Worm (Caenorhabditis elegans) whole organism, L4 larva: ENCODE measurements around the gene T19C3.3.
A peak's percentile ranks its signal among the peaks of the same experiment; 100 is the strongest.

Experiments
- F26F4.8 ChIP-seq: fragments of 200-800 bp; sonication (Bioruptor generic); conservative IDR thresholded peaks from 2 replicates; pipeline ENCODE4 v1.3.6; 2022; ENCODE audit warnings: missing genetic modification characterization, missing compliant biosample characterization
- F37D6.2 ChIP-seq: sonication (generic microtip); optimal IDR thresholded peaks from 2 replicates; lab custom pipeline; 2016; ENCODE audit warnings: mild to moderate bottlenecking, missing genetic modification characterization, missing compliant biosample characterization
- ZK337.2 ChIP-seq: fragments of 200-800 bp; sonication (Bioruptor generic); IDR thresholded peaks from 2 replicates; pipeline ENCODE4 v1.3.6; 2022; ENCODE audit warnings: missing genetic modification reagents, missing genetic modification characterization, missing compliant biosample characterization
- aha-1 ChIP-seq: fragments of 150-350 bp; peaks from one replicate; lab custom pipeline; 2014; ENCODE audit warnings: missing biosample characterization, missing genetic modification characterization
- attf-4 ChIP-seq: sonication (generic microtip); optimal IDR thresholded peaks from 3 replicates; lab custom pipeline; 2017; ENCODE audit warnings: missing biosample characterization, missing genetic modification characterization
- ceh-20 ChIP-seq: fragments of 200-800 bp; sonication (Bioruptor generic); IDR thresholded peaks from 2 replicates; pipeline ENCODE4 v1.3.6; 2022; ENCODE audit warnings: missing genetic modification reagents, missing genetic modification characterization, missing compliant biosample characterization
- ceh-28 ChIP-seq: fragments of 150-350 bp; optimal IDR thresholded peaks from 2 replicates; lab custom pipeline; 2014; ENCODE audit warnings: missing biosample characterization, missing genetic modification reagents, missing genetic modification characterization
- ceh-44 ChIP-seq: fragments of 200-800 bp; sonication (Bioruptor generic); IDR thresholded peaks from 2 replicates; pipeline ENCODE4 v1.3.6; 2022; ENCODE audit warnings: missing genetic modification reagents, missing genetic modification characterization, missing compliant biosample characterization
- daf-16 ChIP-seq, 3 experiments: sonication (generic microtip); optimal IDR thresholded peaks; 2 replicates each; lab custom pipeline; 2016 to 2017; ENCODE audit warnings: missing genetic modification characterization in 3 of 3, missing genetic modification reagents in 3 of 3, mild to moderate bottlenecking in 2 of 3, missing compliant biosample characterization in 2 of 3, missing biosample characterization in 1 of 3, moderate library complexity in 1 of 3
- dpl-1 ChIP-seq: fragments of 150-350 bp; optimal IDR thresholded peaks from 2 replicates; lab custom pipeline; 2014; ENCODE audit warnings: missing biosample characterization, missing genetic modification reagents, missing genetic modification characterization
- dve-1 ChIP-seq: sonication (generic microtip); optimal IDR thresholded peaks from 2 replicates; lab custom pipeline; 2017; ENCODE audit warnings: antibody characterized with exemption, mild to moderate bottlenecking, missing genetic modification characterization, missing compliant biosample characterization; ENCODE audit not compliant: insufficient read depth
- egl-43 ChIP-seq: fragments of 200-800 bp; sonication (Bioruptor generic); IDR thresholded peaks from 2 replicates; pipeline ENCODE4 v1.3.6; 2022; ENCODE audit warnings: missing genetic modification reagents, missing genetic modification characterization, missing compliant biosample characterization
- fkh-10 ChIP-seq: fragments of 150-350 bp; optimal IDR thresholded peaks from 2 replicates; lab custom pipeline; 2014; ENCODE audit warnings: missing biosample characterization, missing genetic modification reagents, missing genetic modification characterization
- gei-8 ChIP-seq: fragments of 200-800 bp; sonication (Bioruptor generic); optimal IDR thresholded peaks from 2 replicates; lab custom pipeline; 2018; ENCODE audit warnings: mild to moderate bottlenecking, missing genetic modification characterization, missing compliant biosample characterization
- hif-1 ChIP-seq, 2 experiments: sonication (generic microtip); optimal IDR thresholded peaks; 2 replicates each; lab custom pipeline; 2016 to 2017; ENCODE audit warnings: missing compliant biosample characterization in 2 of 2, missing genetic modification characterization in 2 of 2, missing genetic modification reagents in 2 of 2, missing genotype in 2 of 2, mild to moderate bottlenecking in 1 of 2
- hlh-11 ChIP-seq: fragments of 200-800 bp; sonication (Bioruptor generic); optimal IDR thresholded peaks from 2 replicates; lab custom pipeline; 2018; ENCODE audit warnings: mild to moderate bottlenecking, missing genetic modification characterization, missing compliant biosample characterization
- hlh-30 ChIP-seq: sonication (generic microtip); optimal IDR thresholded peaks from 2 replicates; lab custom pipeline; 2017; ENCODE audit warnings: antibody characterized with exemption, mild to moderate bottlenecking, missing genetic modification characterization, missing compliant biosample characterization; ENCODE audit not compliant: insufficient read depth
- hmg-1.1 ChIP-seq: fragments of 200-800 bp; sonication (Bioruptor generic); IDR thresholded peaks from 2 replicates; pipeline ENCODE4 v1.3.6; 2022; ENCODE audit warnings: missing genetic modification reagents, missing genetic modification characterization, missing compliant biosample characterization
- lin-38 ChIP-seq: fragments of 200-800 bp; sonication (Bioruptor generic); IDR thresholded peaks from 2 replicates; pipeline ENCODE4 v1.3.6; 2022; ENCODE audit warnings: missing genetic modification reagents, missing genetic modification characterization, missing compliant biosample characterization
- lir-3 ChIP-seq: sonication (generic microtip); optimal IDR thresholded peaks from 2 replicates; lab custom pipeline; 2016; ENCODE audit warnings: mild to moderate bottlenecking, missing genetic modification characterization, missing compliant biosample characterization
- lsy-2 ChIP-seq, 2 experiments: fragments of 150-350 bp in 1 of 2; sonication (generic microtip) in 1 of 2; optimal IDR thresholded peaks; 2 replicates each; lab custom pipeline; 2014 to 2017; ENCODE audit warnings: missing biosample characterization in 2 of 2, missing genetic modification characterization in 2 of 2
- madf-5 ChIP-seq, 2 experiments: fragments of 200-800 bp; sonication (Bioruptor generic); IDR thresholded peaks; 2 replicates each; pipeline ENCODE4 v1.3.6; 2022; ENCODE audit warnings: missing compliant biosample characterization in 2 of 2, missing genetic modification characterization in 2 of 2
- mdl-1 ChIP-seq, 2 experiments: fragments of 150-350 bp in 1 of 2; sonication (generic microtip) in 1 of 2; optimal IDR thresholded peaks; 2 replicates each; lab custom pipeline; 2014 to 2017; ENCODE audit warnings: missing biosample characterization in 2 of 2, missing genetic modification characterization in 2 of 2
- mep-1 ChIP-seq: fragments of 150-350 bp; sonication (generic microtip); optimal IDR thresholded peaks from 3 replicates; lab custom pipeline; 2014; ENCODE audit warnings: missing biosample characterization, missing genetic modification characterization
- mes-2 ChIP-seq: sonication (generic microtip); optimal IDR thresholded peaks from 2 replicates; lab custom pipeline; 2016; ENCODE audit warnings: missing genotype, mild to moderate bottlenecking, missing genetic modification characterization, missing compliant biosample characterization; ENCODE audit not compliant: poor library complexity, severe bottlenecking
- nhr-10 ChIP-seq: fragments of 150-350 bp; optimal IDR thresholded peaks from 2 replicates; lab custom pipeline; 2014; ENCODE audit warnings: missing biosample characterization, missing genetic modification characterization
- nhr-11 ChIP-seq: fragments of 150-350 bp; optimal IDR thresholded peaks from 2 replicates; lab custom pipeline; 2014; ENCODE audit warnings: missing biosample characterization, missing genetic modification characterization
- nhr-28 ChIP-seq: fragments of 150-350 bp; optimal IDR thresholded peaks from 2 replicates; lab custom pipeline; 2014; ENCODE audit warnings: missing biosample characterization, missing genetic modification characterization
- nhr-41 ChIP-seq: fragments of 200-800 bp; sonication (Bioruptor generic); IDR thresholded peaks from 2 replicates; pipeline ENCODE4 v1.3.6; 2022; ENCODE audit warnings: missing genetic modification reagents, missing genetic modification characterization, missing compliant biosample characterization
- nhr-6 ChIP-seq: fragments of 150-350 bp; optimal IDR thresholded peaks from 2 replicates; lab custom pipeline; 2014; ENCODE audit warnings: missing biosample characterization, missing genetic modification characterization
- nhr-77 ChIP-seq: fragments of 150-350 bp; optimal IDR thresholded peaks from 2 replicates; lab custom pipeline; 2014; ENCODE audit warnings: missing biosample characterization, missing genetic modification characterization
- pha-4 ChIP-seq, 2 experiments: fragments of 150-350 bp in 1 of 2; fragments of 200-800 bp in 1 of 2; sonication (Bioruptor generic) in 1 of 2; IDR thresholded peaks in 1 of 2; optimal IDR thresholded peaks in 1 of 2; 2 replicates each; pipeline versions ENCODE4 v1.3.6 to Lab custom; 2014 to 2022; ENCODE audit warnings: missing genetic modification characterization in 2 of 2, missing genetic modification reagents in 2 of 2, missing biosample characterization in 1 of 2, missing compliant biosample characterization in 1 of 2
- pqm-1 ChIP-seq: sonication (generic microtip); optimal IDR thresholded peaks from 2 replicates; lab custom pipeline; 2017; ENCODE audit warnings: missing biosample characterization, missing genetic modification characterization
- rbr-2 ChIP-seq: sonication (generic microtip); optimal IDR thresholded peaks from 2 replicates; lab custom pipeline; 2016; ENCODE audit warnings: missing genotype, missing genetic modification characterization, missing compliant biosample characterization
- saeg-2 ChIP-seq: fragments of 200-800 bp; sonication (Bioruptor generic); IDR thresholded peaks from 2 replicates; pipeline ENCODE4 v1.3.6; 2022; ENCODE audit warnings: missing genetic modification reagents, missing genetic modification characterization, missing compliant biosample characterization
- snpc-4 ChIP-seq: fragments of 150-350 bp; optimal IDR thresholded peaks from 2 replicates; lab custom pipeline; 2014; ENCODE audit warnings: missing biosample characterization, missing genetic modification characterization
- spr-1 ChIP-seq: sonication (generic microtip); optimal IDR thresholded peaks from 2 replicates; lab custom pipeline; 2016; ENCODE audit warnings: mild to moderate bottlenecking, missing genetic modification characterization, missing compliant biosample characterization
- tag-97 ChIP-seq: fragments of 200-800 bp; sonication (Bioruptor generic); IDR thresholded peaks from 2 replicates; pipeline ENCODE4 v1.3.6; 2022; ENCODE audit warnings: missing genetic modification characterization, missing compliant biosample characterization
- unc-130 ChIP-seq: sonication (generic microtip); optimal IDR thresholded peaks from 2 replicates; lab custom pipeline; 2016; ENCODE audit warnings: missing genetic modification reagents, missing genetic modification characterization, missing compliant biosample characterization
- unc-62 ChIP-seq, 3 experiments: fragments of 150-350 bp in 1 of 3; sonication (generic microtip); optimal IDR thresholded peaks in 2 of 3; peaks in 1 of 3; 1 replicate in 1 of 3; 2 replicates in 2 of 3; lab custom pipeline; 2014 to 2017; ENCODE audit warnings: missing biosample characterization in 3 of 3, missing genetic modification characterization in 3 of 3, missing genetic modification reagents in 3 of 3, missing genotype in 1 of 3
- zfp-2 ChIP-seq: sonication (generic microtip); optimal IDR thresholded peaks from 2 replicates; lab custom pipeline; 2016; ENCODE audit warnings: mild to moderate bottlenecking, missing genetic modification characterization, missing compliant biosample characterization

The T19C3.3 gene

ce11 chrIII:646454-646853 is 32.1 kb upstream of the T19C3.3 start, which contains the start of gene orai-1:
Gene orai-1, plus strand, starts transcription at chrIII:646754.
- TF ChIP-seq dpl-1 (GFP tag; lab: Kevin White, UChicago) (no peak), unc-62 (GFP tag; optimal IDR thresholded peaks at IDR 0.05 in 1 of 2; lab: Kevin White, UChicago) (peak in 1 of 2 experiments; percentile 23), unc-62 (tag; optimal IDR thresholded peaks at IDR 0.05; lab: Kevin White, UChicago) (no peak), gei-8 (peak; percentile 8), lin-38 (GFP tag; lab: Robert Waterston, UW) (peak; percentile 59), nhr-10 (tag; lab: Kevin White, UChicago) (no peak)

- peak in 1 of 2 experiments; percentile 57 for TF ChIP-seq unc-62 (GFP tag; optimal IDR thresholded peaks at IDR 0.05 in 1 of 2; lab: Kevin White, UChicago)
- TF ChIP-seq unc-62 (tag; optimal IDR thresholded peaks at IDR 0.05; lab: Kevin White, UChicago), result no peak
- no peak for TF ChIP-seq F26F4.8
- no peak for TF ChIP-seq snpc-4
Observed at ce11 chrIII:644660-645059, 30.3 kb upstream of the T19C3.3 start.

ce11 chrIII:641759-642158 is 27.4 kb upstream of the T19C3.3 start, which contains the start of gene W06E11.1:
Gene W06E11.1, plus strand, starts transcription at chrIII:642059.
- TF ChIP-seq lin-38 (GFP tag; lab: Robert Waterston, UW) (peak; percentile 38), dve-1 (tag; lab: Kevin White, UChicago) (no peak), madf-5 (GFP tag; IDR thresholded peaks at IDR 0.05; lab: Robert Waterston, UW) (no peak), ceh-20 (GFP tag; lab: Robert Waterston, UW) (no peak), zfp-2 (no peak)
- TF ChIP-seq, all 104 proteins: peak for 1

DNA sequence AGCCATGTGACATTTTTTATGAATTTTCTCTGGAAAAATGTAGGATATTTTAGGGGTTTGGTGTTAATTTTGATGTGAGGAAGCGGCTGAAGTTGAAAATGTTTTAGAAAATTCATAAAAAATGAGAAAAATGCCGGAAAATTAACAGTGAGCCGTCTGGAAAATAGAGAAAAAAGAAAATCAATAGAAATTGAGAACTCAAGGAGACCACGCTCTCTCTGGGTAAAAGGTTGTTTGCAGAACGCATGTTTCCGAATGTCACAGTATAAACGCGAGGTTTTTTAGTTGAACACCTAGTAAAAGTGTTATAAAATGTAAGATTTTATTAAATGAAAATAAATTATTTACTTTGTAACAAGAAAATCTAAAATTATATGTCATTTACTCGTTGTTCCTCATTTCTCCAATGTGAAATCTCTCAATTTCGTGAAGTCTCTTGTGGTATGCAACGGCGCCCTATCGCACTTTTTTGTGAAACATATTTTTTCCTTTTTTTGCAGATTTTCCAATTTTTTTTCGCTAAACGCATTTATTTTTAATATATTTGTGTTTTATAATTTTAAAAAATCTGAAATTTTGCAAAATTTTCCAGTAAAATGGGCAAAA is 26.0 kb upstream of the T19C3.3 start, which contains the start of the genes tag-266 and tag-267:
Gene tag-266, minus strand, starts transcription at position 29 of the 606 bp plus-strand sequence.
Gene tag-267, plus strand, starts transcription at position 593 of the 606 bp plus-strand sequence.
- peak in 1 of 2 experiments; percentile 73 for TF ChIP-seq lsy-2 (tag; optimal IDR thresholded peaks at IDR 0.05; lab: Kevin White, UChicago)
- peak; percentile 94 for TF ChIP-seq unc-130 (GFP tag; lab: Kevin White, UChicago)
- TF ChIP-seq dpl-1 (GFP tag; lab: Kevin White, UChicago), result peak; percentile 43
- peak; percentile 57 for TF ChIP-seq hlh-30 (tag; lab: Kevin White, UChicago)
- peak; percentile 69 for TF ChIP-seq F37D6.2 (tag; lab: Kevin White, UChicago)
- no peak for TF ChIP-seq F26F4.8
- peak; percentile 76 for TF ChIP-seq rbr-2 (tag; lab: Kevin White, UChicago)
- peak; percentile 91 for TF ChIP-seq nhr-77 (tag; lab: Kevin White, UChicago)
- TF ChIP-seq mes-2 (tag; lab: Kevin White, UChicago), result peak; percentile 87
- TF ChIP-seq hmg-1.1, result peak; percentile 55; the same call in 1 of the 2 replicates
- peak; percentile 63 for TF ChIP-seq aha-1 (tag; lab: Kevin White, UChicago)
- no peak for TF ChIP-seq nhr-41
- peak; percentile 16; the same call in 1 of the 2 replicates for TF ChIP-seq ZK337.2 (GFP tag; lab: Robert Waterston, UW)
- TF ChIP-seq pha-4 (GFP tag; IDR thresholded peaks at IDR 0.05; lab: Robert Waterston, UW), result peak; percentile 38; the same call in 1 of the 2 replicates
- no peak for TF ChIP-seq pha-4 (tag; optimal IDR thresholded peaks at IDR 0.05; lab: Kevin White, UChicago)
- TF ChIP-seq mep-1 (tag; lab: Kevin White, UChicago), result peak; percentile 78
- no peak for TF ChIP-seq daf-16 (GFP tag; optimal IDR thresholded peaks at IDR 0.05; lab: Kevin White, UChicago)
- peak; percentile 32 for TF ChIP-seq daf-16 (tag; optimal IDR thresholded peaks at IDR 0.05; lab: Kevin White, UChicago)
- peak; percentile 33 for TF ChIP-seq nhr-28 (tag; lab: Kevin White, UChicago)
- no peak for TF ChIP-seq pqm-1 (tag; lab: Kevin White, UChicago)
- TF ChIP-seq dve-1 (tag; lab: Kevin White, UChicago), result peak; percentile 47
- TF ChIP-seq egl-43 (GFP tag; lab: Robert Waterston, UW), result no peak
- peak; percentile 44 for TF ChIP-seq nhr-11 (tag; lab: Kevin White, UChicago)
- TF ChIP-seq tag-97, result no peak
- peak; percentile 36 for TF ChIP-seq hlh-11 (tag; lab: Kevin White, UChicago)
- peak; percentile 97 for TF ChIP-seq lin-38 (GFP tag; lab: Robert Waterston, UW)
- TF ChIP-seq fkh-10, result peak; percentile 62
- TF ChIP-seq spr-1 (tag; lab: Kevin White, UChicago), result peak; percentile 23
- peak in 1 of 2 experiments; percentile 27 for TF ChIP-seq mdl-1 (tag; optimal IDR thresholded peaks at IDR 0.05; lab: Kevin White, UChicago)
- no peak for TF ChIP-seq ceh-44 (GFP tag; lab: Robert Waterston, UW)
- TF ChIP-seq lir-3 (tag; lab: Kevin White, UChicago), result peak; percentile 46
- TF ChIP-seq hif-1 (tag; optimal IDR thresholded peaks at IDR 0.05; lab: Kevin White, UChicago), result peak in 1 of 2 experiments; percentile 91
- peak; percentile 1 for TF ChIP-seq nhr-6 (tag; lab: Kevin White, UChicago)
- no peak for TF ChIP-seq saeg-2 (GFP tag; lab: Robert Waterston, UW)
- TF ChIP-seq zfp-2, result no peak
- no peak for TF ChIP-seq attf-4 (tag; lab: Kevin White, UChicago)
- TF ChIP-seq ceh-28 (tag; lab: Kevin White, UChicago), result no peak
